Fruit fly (Drosophila melanogaster) whole organism, embryonic: ENCODE results near the gene Frmd5.

Experiments used
- Asciz ChIP-seq: fragments of 200-800 bp; sonication (Bioruptor generic); optimal IDR thresholded peaks from 2 replicates; lab custom pipeline; 2017; ENCODE audit warnings: missing biosample characterization, mild to moderate bottlenecking, missing genetic modification characterization, missing genetic modification reagents
- Atf3 ChIP-seq: fragments of 200-800 bp; sonication (Bioruptor generic); optimal IDR thresholded peaks from 3 replicates; lab custom pipeline; 2016; ENCODE audit warnings: missing biosample characterization, missing genetic modification characterization
- CG11723 ChIP-seq: fragments of 200-800 bp; sonication (Bioruptor generic); optimal IDR thresholded peaks from 2 replicates; lab custom pipeline; 2017; ENCODE audit warnings: missing biosample characterization, mild to moderate bottlenecking, missing genetic modification characterization
- CG14441 ChIP-seq: fragments of 200-800 bp; sonication (Bioruptor generic); IDR thresholded peaks from 2 replicates; pipeline ENCODE4 v1.3.6; 2022; ENCODE audit warnings: missing biosample characterization, missing genetic modification characterization
- CG15601 ChIP-seq: fragments of 200-800 bp; sonication (Bioruptor generic); optimal IDR thresholded peaks from 3 replicates; lab custom pipeline; 2019; ENCODE audit warnings: missing biosample characterization, mild to moderate bottlenecking, missing genetic modification characterization, moderate library complexity
- CG16863 ChIP-seq: fragments of 200-800 bp; sonication (Bioruptor generic); optimal IDR thresholded peaks from 3 replicates; lab custom pipeline; 2016; ENCODE audit warnings: missing biosample characterization, missing genetic modification characterization
- CG17361 ChIP-seq: fragments of 200-800 bp; sonication (Bioruptor generic); IDR thresholded peaks from 3 replicates; pipeline ENCODE4 v1.3.6; 2022; ENCODE audit warnings: missing biosample characterization, missing genetic modification characterization
- CG2116 ChIP-seq: fragments of 200-800 bp; sonication (Bioruptor generic); optimal IDR thresholded peaks from 3 replicates; lab custom pipeline; 2018; ENCODE audit warnings: missing biosample characterization, mild to moderate bottlenecking, missing genetic modification characterization
- CG3065 ChIP-seq: fragments of 200-800 bp; sonication (Bioruptor generic); optimal IDR thresholded peaks from 2 replicates; lab custom pipeline; 2016; ENCODE audit warnings: missing biosample characterization, missing genetic modification characterization
- CG31388 ChIP-seq: fragments of 200-800 bp; sonication (Bioruptor generic); optimal IDR thresholded peaks from 2 replicates; lab custom pipeline; 2016; ENCODE audit warnings: missing biosample characterization, missing genetic modification characterization
- CG33557 ChIP-seq: fragments of 200-800 bp; sonication (Bioruptor generic); optimal IDR thresholded peaks from 2 replicates; lab custom pipeline; 2019; ENCODE audit warnings: missing biosample characterization, mild to moderate bottlenecking, missing genetic modification characterization, moderate library complexity
- CG42726 ChIP-seq: fragments of 200-800 bp; sonication (Bioruptor generic); IDR thresholded peaks from 2 replicates; pipeline ENCODE4 v1.3.6; 2022; ENCODE audit warnings: missing biosample characterization, missing genetic modification characterization; ENCODE audit not compliant: partially characterized antibody
- CG4404 ChIP-seq: fragments of 200-800 bp; sonication (Bioruptor generic); IDR thresholded peaks from 2 replicates; pipeline ENCODE4 v1.3.6; 2022; ENCODE audit warnings: missing biosample characterization, missing genetic modification characterization
- CG4820 ChIP-seq: fragments of 200-800 bp; sonication (Bioruptor generic); optimal IDR thresholded peaks from 3 replicates; lab custom pipeline; 2016; ENCODE audit warnings: missing biosample characterization, missing genetic modification characterization
- CG5245 ChIP-seq: fragments of 200-800 bp; sonication (Bioruptor generic); optimal IDR thresholded peaks from 3 replicates; lab custom pipeline; 2016; ENCODE audit warnings: missing biosample characterization, missing genetic modification characterization
- CG6689 ChIP-seq: fragments of 200-800 bp; sonication (Bioruptor generic); IDR thresholded peaks from 2 replicates; pipeline ENCODE4 v1.3.6; 2022; ENCODE audit warnings: missing biosample characterization, missing genetic modification characterization
- CG9932 ChIP-seq: fragments of 200-800 bp; sonication (Bioruptor generic); IDR thresholded peaks from 2 replicates; pipeline ENCODE4 v1.3.6; 2022; ENCODE audit warnings: missing biosample characterization, missing genetic modification characterization
- D19A ChIP-seq: fragments of 200-800 bp; optimal IDR thresholded peaks from 3 replicates; lab custom pipeline; 2019; ENCODE audit warnings: missing biosample characterization, mild to moderate bottlenecking, missing genetic modification characterization, moderate library complexity
- Dad ChIP-seq: fragments of 200-800 bp; sonication (Bioruptor generic); optimal IDR thresholded peaks from 3 replicates; lab custom pipeline; 2016; ENCODE audit warnings: missing biosample characterization, missing genetic modification characterization
- HLH4C ChIP-seq: fragments of 200-800 bp; sonication (Bioruptor generic); IDR thresholded peaks from 3 replicates; pipeline ENCODE4 v1.3.6; 2022; ENCODE audit warnings: missing biosample characterization, missing genetic modification characterization; ENCODE audit not compliant: partially characterized antibody
- Hmx ChIP-seq: fragments of 200-800 bp; sonication (Bioruptor generic); optimal IDR thresholded peaks from 2 replicates; lab custom pipeline; 2016; ENCODE audit warnings: missing biosample characterization, missing genetic modification characterization
- NC2α ChIP-seq: fragments of 200-800 bp; sonication (Bioruptor generic); optimal IDR thresholded peaks from 2 replicates; lab custom pipeline; 2016; ENCODE audit warnings: missing biosample characterization, missing genetic modification characterization
- Nf-YC ChIP-seq: fragments of 200-800 bp; optimal IDR thresholded peaks from 3 replicates; lab custom pipeline; 2019; ENCODE audit warnings: missing biosample characterization, mild to moderate bottlenecking, missing genetic modification characterization, moderate library complexity
- NfI ChIP-seq: fragments of 200-800 bp; sonication (Bioruptor generic); optimal IDR thresholded peaks from 3 replicates; lab custom pipeline; 2018; ENCODE audit warnings: missing biosample characterization, mild to moderate bottlenecking, missing genetic modification characterization, moderate library complexity
- Scr ChIP-seq: fragments of 200-800 bp; sonication (Bioruptor generic); IDR thresholded peaks from 2 replicates; pipeline ENCODE4 v1.3.6; 2022; ENCODE audit warnings: missing biosample characterization, missing genetic modification characterization; ENCODE audit not compliant: partially characterized antibody
- Six4 ChIP-seq: fragments of 200-800 bp; sonication (Bioruptor generic); optimal IDR thresholded peaks from 2 replicates; lab custom pipeline; 2016; ENCODE audit warnings: missing biosample characterization, missing genetic modification characterization
- Sox102F ChIP-seq: fragments of 200-800 bp; sonication (Bioruptor generic); optimal IDR thresholded peaks from 2 replicates; lab custom pipeline; 2018; ENCODE audit warnings: missing biosample characterization, mild to moderate bottlenecking, missing genetic modification characterization, moderate library complexity
- Stat92E ChIP-seq, 3 experiments: fragments of >200 bp in 2 of 3; fragments of 200-800 bp in 1 of 3; sonication (Bioruptor generic) in 1 of 3; optimal IDR thresholded peaks; 2 replicates each; lab custom pipeline; 2017 to 2019; ENCODE audit warnings: missing biosample characterization in 3 of 3, missing genetic modification characterization in 3 of 3, mild to moderate bottlenecking in 1 of 3, moderate library complexity in 1 of 3
- Xbp1 ChIP-seq: fragments of 200-800 bp; sonication (Bioruptor generic); optimal IDR thresholded peaks from 3 replicates; lab custom pipeline; 2016; ENCODE audit warnings: missing biosample characterization, mild to moderate bottlenecking, missing genetic modification characterization
- cad ChIP-seq: fragments of >200 bp; optimal IDR thresholded peaks from 2 replicates; lab custom pipeline; 2017; ENCODE audit warnings: missing biosample characterization, missing genetic modification characterization
- chm ChIP-seq: fragments of 200-800 bp; sonication (Bioruptor generic); IDR thresholded peaks from 2 replicates; pipeline ENCODE4 v1.3.6; 2022; ENCODE audit warnings: missing biosample characterization, missing genetic modification characterization
- da ChIP-seq: fragments of 200-800 bp; sonication (Bioruptor generic); optimal IDR thresholded peaks from 2 replicates; lab custom pipeline; 2016; ENCODE audit warnings: missing biosample characterization, missing genetic modification characterization
- dysf ChIP-seq: fragments of 200-800 bp; sonication (Bioruptor generic); IDR thresholded peaks from 3 replicates; pipeline ENCODE4 v1.3.6; 2022; ENCODE audit warnings: missing biosample characterization, missing genetic modification characterization
- en ChIP-seq: fragments of 200-800 bp; sonication (Bioruptor generic); optimal IDR thresholded peaks from 2 replicates; lab custom pipeline; 2016; ENCODE audit warnings: missing biosample characterization, missing genetic modification characterization
- ewg ChIP-seq: fragments of 200-800 bp; sonication (Bioruptor generic); optimal IDR thresholded peaks from 3 replicates; lab custom pipeline; 2017; ENCODE audit warnings: mild to moderate bottlenecking, missing biosample characterization, missing genetic modification reagents, missing genetic modification characterization
- ham ChIP-seq: fragments of 200-800 bp; sonication (Bioruptor generic); IDR thresholded peaks from 2 replicates; pipeline ENCODE4 v1.3.6; 2022; ENCODE audit warnings: missing biosample characterization, missing genetic modification characterization
- jigr1 ChIP-seq: fragments of 200-800 bp; sonication (Bioruptor generic); IDR thresholded peaks from 3 replicates; pipeline ENCODE4 v1.3.6; 2022; ENCODE audit warnings: missing biosample characterization, missing genetic modification characterization
- ken ChIP-seq: fragments of 200-800 bp; sonication (Bioruptor generic); IDR thresholded peaks from 3 replicates; pipeline ENCODE4 v1.3.6; 2022; ENCODE audit warnings: missing biosample characterization, missing genetic modification characterization
- nom ChIP-seq: fragments of 200-800 bp; sonication (Bioruptor generic); optimal IDR thresholded peaks from 2 replicates; lab custom pipeline; 2017; ENCODE audit warnings: missing biosample characterization, missing genetic modification characterization, mild to moderate bottlenecking, moderate library complexity, missing genetic modification reagents
- odd ChIP-seq: fragments of 200-800 bp; sonication (Bioruptor generic); optimal IDR thresholded peaks from 2 replicates; lab custom pipeline; 2017; ENCODE audit warnings: missing biosample characterization, mild to moderate bottlenecking, missing genetic modification characterization
- org-1 ChIP-seq: fragments of 200-800 bp; sonication (Bioruptor generic); optimal IDR thresholded peaks from 2 replicates; lab custom pipeline; 2017; ENCODE audit warnings: missing biosample characterization, missing genetic modification characterization
- salm ChIP-seq: fragments of 200-800 bp; sonication (Bioruptor generic); optimal IDR thresholded peaks from 2 replicates; lab custom pipeline; 2018; ENCODE audit warnings: missing biosample characterization, mild to moderate bottlenecking, missing genetic modification characterization
- sisA ChIP-seq: fragments of 200-800 bp; sonication (Bioruptor generic); IDR thresholded peaks from 2 replicates; pipeline ENCODE4 v1.3.6; 2022; ENCODE audit warnings: missing biosample characterization, missing genetic modification characterization
- sob ChIP-seq: fragments of 200-800 bp; sonication (Bioruptor generic); IDR thresholded peaks from 2 replicates; pipeline ENCODE4 v1.3.6; 2022; ENCODE audit warnings: missing biosample characterization, missing genetic modification characterization
- tll ChIP-seq, 2 experiments: fragments of 200-800 bp in 1 of 2; fragments of >200 bp in 1 of 2; sonication (Bioruptor generic) in 1 of 2; optimal IDR thresholded peaks; 2 replicates each; lab custom pipeline; 2017 to 2019; ENCODE audit warnings: missing biosample characterization in 2 of 2, missing genetic modification characterization in 2 of 2, mild to moderate bottlenecking in 1 of 2, moderate library complexity in 1 of 2
- unc-4 ChIP-seq: fragments of 200-800 bp; sonication (Bioruptor generic); IDR thresholded peaks from 2 replicates; pipeline ENCODE4 v1.3.6; 2022; ENCODE audit warnings: missing biosample characterization, missing genetic modification characterization; ENCODE audit not compliant: partially characterized antibody
- zen ChIP-seq: fragments of 200-800 bp; sonication (Bioruptor generic); optimal IDR thresholded peaks from 3 replicates; lab custom pipeline; 2018; ENCODE audit warnings: missing biosample characterization, mild to moderate bottlenecking, missing genetic modification characterization, moderate library complexity
- zen2 ChIP-seq: fragments of 200-800 bp; sonication (Bioruptor generic); IDR thresholded peaks from 3 replicates; pipeline ENCODE4 v1.3.6; 2022; ENCODE audit warnings: missing biosample characterization, missing genetic modification characterization; ENCODE audit not compliant: partially characterized antibody
- zfh2 ChIP-seq: fragments of 200-800 bp; sonication (Bioruptor generic); optimal IDR thresholded peaks from 2 replicates; lab custom pipeline; 2016; ENCODE audit warnings: missing biosample characterization, missing genetic modification characterization

Gene Frmd5

DNA sequence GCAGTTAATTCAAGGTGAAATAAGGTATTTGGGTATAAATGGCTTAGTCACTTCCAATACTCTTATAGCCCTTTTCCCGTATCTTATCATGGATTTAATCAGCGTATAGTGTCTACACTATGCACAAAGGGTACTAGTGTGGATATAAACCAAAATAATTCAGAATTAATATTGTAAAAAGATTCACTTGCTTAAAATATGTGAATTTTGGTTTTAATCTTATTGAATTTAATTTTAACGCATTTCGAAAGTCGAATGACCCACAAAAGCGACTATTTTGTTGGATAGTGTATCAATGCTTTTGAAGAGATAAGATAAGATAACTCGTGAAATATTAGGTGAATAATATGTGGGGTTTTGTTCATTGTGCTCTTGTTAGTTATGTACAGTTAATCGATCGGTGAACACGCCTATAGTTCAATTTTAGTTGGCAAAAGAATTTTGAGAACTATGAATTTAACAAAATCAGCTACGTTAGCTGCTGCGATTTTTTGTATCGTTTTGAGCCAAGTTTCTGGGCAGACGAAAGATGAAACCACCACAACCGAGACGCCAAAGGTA, 37.7 kb downstream of the Frmd5 start, which contains the start of gene CG5096 (continued):
- peak; percentile 70 for TF ChIP-seq CG11723 (GFP tag; lab: Kevin White, UChicago)
- peak; percentile 66 for TF ChIP-seq CG5245
- no peak for TF ChIP-seq nom (GFP tag; lab: Kevin White, UChicago)
- TF ChIP-seq tll (GFP tag; optimal IDR thresholded peaks at IDR 0.05; lab: Kevin White, UChicago) = no peak
- peak; percentile 87 for TF ChIP-seq Asciz (GFP tag; lab: Kevin White, UChicago)
- no peak for TF ChIP-seq unc-4 (GFP tag; lab: Robert Waterston, UW)
- TF ChIP-seq CG3065 (GFP tag; lab: Kevin White, UChicago) = peak; percentile 32
- TF ChIP-seq dysf (GFP tag; lab: Robert Waterston, UW) = peak; percentile 90
- peak; percentile 87 for TF ChIP-seq salm (tag; lab: Kevin White, UChicago)
- no peak for TF ChIP-seq CG42726 (GFP tag; lab: Robert Waterston, UW)
- peak; percentile 49 for TF ChIP-seq CG2116
- peak; percentile 33 for TF ChIP-seq NC2α (GFP tag; lab: Kevin White, UChicago)
- TF ChIP-seq Hmx (GFP tag; lab: Kevin White, UChicago) = peak; percentile 69
- TF ChIP-seq Dad = peak; percentile 51
- TF ChIP-seq D19A (tag; lab: Kevin White, UChicago) = peak; percentile 96
- TF ChIP-seq Sox102F (GFP tag; lab: Kevin White, UChicago) = peak; percentile 91
- peak; percentile 55; the same call in 1 of the 2 replicates for TF ChIP-seq ham (GFP tag; lab: Robert Waterston, UW)
- peak; percentile 72; the same call in 1 of the 2 replicates for TF ChIP-seq sisA (GFP tag; lab: Robert Waterston, UW)
- TF ChIP-seq NfI (GFP tag; lab: Kevin White, UChicago) = peak; percentile 89
- peak; percentile 78 for TF ChIP-seq Xbp1
- peak; percentile 72 for TF ChIP-seq en (GFP tag; lab: Kevin White, UChicago)
- peak; percentile 75 for TF ChIP-seq odd (GFP tag; lab: Kevin White, UChicago)
- peak; percentile 78 for TF ChIP-seq org-1
- peak; percentile 67 for TF ChIP-seq zfh2 (GFP tag; lab: Kevin White, UChicago)
- peak; percentile 83 for TF ChIP-seq chm
- peak; percentile 92 for TF ChIP-seq CG14441 (GFP tag; lab: Robert Waterston, UW)
- peak; percentile 68 for TF ChIP-seq Six4 (GFP tag; lab: Kevin White, UChicago)
- peak; percentile 84; the same call in 2 of the 3 replicates for TF ChIP-seq CG17361
- no peak for TF ChIP-seq CG33557 (GFP tag; lab: Kevin White, UChicago)
- TF ChIP-seq Stat92E (GFP tag; optimal IDR thresholded peaks at IDR 0.05; lab: Kevin White, UChicago) = no peak
- TF ChIP-seq Scr (GFP tag; lab: Robert Waterston, UW) = no peak
- peak; percentile 83 for TF ChIP-seq CG15601 (tag; lab: Kevin White, UChicago)
- peak; percentile 71 for TF ChIP-seq CG16863 (GFP tag; lab: Kevin White, UChicago)
- TF ChIP-seq Atf3 = peak; percentile 37
- peak; percentile 81 for TF ChIP-seq CG9932 (GFP tag; lab: Robert Waterston, UW)
- no peak for TF ChIP-seq HLH4C
- TF ChIP-seq da (GFP tag; lab: Kevin White, UChicago) = peak; percentile 66
- no peak for TF ChIP-seq cad (GFP tag; lab: Kevin White, UChicago)
- peak; percentile 64 for TF ChIP-seq ewg
- peak; percentile 21 for TF ChIP-seq CG31388 (GFP tag; lab: Kevin White, UChicago)
- 0 out of 3 replicates have a peak, but pooled peaks have one; percentile 47 for TF ChIP-seq jigr1 (GFP tag; lab: Robert Waterston, UW)
- peak; percentile 81; the same call in 2 of the 3 replicates for TF ChIP-seq ken
- peak; percentile 89 for TF ChIP-seq CG6689 (GFP tag; lab: Robert Waterston, UW)
- peak; percentile 92; the same call in 1 of the 2 replicates for TF ChIP-seq sob
- no peak for TF ChIP-seq zen2 (GFP tag; lab: Robert Waterston, UW)
- TF ChIP-seq zen = peak; percentile 66
- TF ChIP-seq Nf-YC (tag; lab: Kevin White, UChicago) = peak; percentile 69
- TF ChIP-seq CG4404 (GFP tag; lab: Robert Waterston, UW) = no peak
- peak; percentile 67 for TF ChIP-seq CG4820 (GFP tag; lab: Kevin White, UChicago)
